Worm (Caenorhabditis elegans) whole organism, young adult: ENCODE results near the gene lron-13.

ENCODE experiments used
- B0035.1 ChIP-seq: sonication (generic microtip); optimal IDR thresholded peaks from 2 replicates; lab custom pipeline; 2016; ENCODE audit warnings: missing genetic modification characterization, mild to moderate bottlenecking, missing compliant biosample characterization, missing genotype, missing genetic modification reagents
- ama-1 ChIP-seq, 3 experiments: fragments of 150-350 bp in 1 of 3; sonication (generic microtip) in 2 of 3; optimal IDR thresholded peaks; 2 replicates each; lab custom pipeline; 2014 to 2018; ENCODE audit warnings: missing biosample characterization in 2 of 3, missing genetic modification characterization in 2 of 3, missing genetic modification reagents in 2 of 3
- cebp-2 ChIP-seq: fragments of 200-800 bp; sonication (Bioruptor generic); IDR thresholded peaks from 2 replicates; pipeline ENCODE4 v1.3.6; 2022; ENCODE audit warnings: missing genetic modification characterization, missing compliant biosample characterization
- him-1 ChIP-seq: sonication (generic microtip); optimal IDR thresholded peaks from 2 replicates; lab custom pipeline; 2016; ENCODE audit warnings: missing genotype, missing genetic modification reagents, missing genetic modification characterization, missing compliant biosample characterization
- madf-10 ChIP-seq: sonication (generic microtip); optimal IDR thresholded peaks from 2 replicates; lab custom pipeline; 2016; ENCODE audit warnings: mild to moderate bottlenecking, missing genetic modification characterization, missing compliant biosample characterization
- nhr-179 ChIP-seq: sonication (generic microtip); optimal IDR thresholded peaks from 2 replicates; lab custom pipeline; 2016; ENCODE audit warnings: mild to moderate bottlenecking, missing genetic modification characterization, missing compliant biosample characterization
- rec-8 ChIP-seq, 2 experiments: sonication (generic microtip); optimal IDR thresholded peaks; 2 replicates each; lab custom pipeline; 2016; ENCODE audit warnings: mild to moderate bottlenecking in 2 of 2, missing genetic modification characterization in 2 of 2, missing genetic modification reagents in 2 of 2, missing genotype in 2 of 2, missing biosample characterization in 1 of 2, missing compliant biosample characterization in 1 of 2, moderate library complexity in 1 of 2
- unc-62 ChIP-seq: fragments of 150-350 bp; optimal IDR thresholded peaks from 2 replicates; lab custom pipeline; 2014; ENCODE audit warnings: missing biosample characterization, missing genetic modification reagents, missing genetic modification characterization
- xnd-1 ChIP-seq: sonication (generic microtip); optimal IDR thresholded peaks from 2 replicates; lab custom pipeline; 2016; ENCODE audit warnings: missing genotype, missing genetic modification reagents, missing genetic modification characterization, missing compliant biosample characterization
- ztf-3 ChIP-seq: fragments of 200-800 bp; sonication (Bioruptor generic); optimal IDR thresholded peaks from 2 replicates; lab custom pipeline; 2018; ENCODE audit warnings: mild to moderate bottlenecking, missing genetic modification characterization, missing compliant biosample characterization

- no peak for TF ChIP-seq B0035.1 (tag; lab: Kevin White, UChicago)
- TF ChIP-seq xnd-1 (tag; lab: Kevin White, UChicago), result no peak
- no peak for TF ChIP-seq ama-1 (optimal IDR thresholded peaks at IDR 0.05; lab: Kevin White, UChicago)
- TF ChIP-seq ama-1 (GFP tag; optimal IDR thresholded peaks at IDR 0.05; lab: Kevin White, UChicago), result no peak
- no peak for TF ChIP-seq madf-10
- TF ChIP-seq cebp-2 (GFP tag; lab: Robert Waterston, UW), result no peak
- TF ChIP-seq nhr-179, result no peak
- TF ChIP-seq him-1 (tag; lab: Kevin White, UChicago), result no peak
- no peak for TF ChIP-seq rec-8 (tag; optimal IDR thresholded peaks at IDR 0.05; lab: Kevin White, UChicago)
- no peak for TF ChIP-seq unc-62 (GFP tag; lab: Kevin White, UChicago)
- no peak for TF ChIP-seq ztf-3 (GFP tag; lab: Kevin White, UChicago)
These were observed 17.4 kb downstream of the lron-13 start for ce11 chrIII:13544593-13544992.
